Worm (Caenorhabditis elegans): ENCODE data around the gene dis-3.

The dis-3 gene

ce11 chrIV:10080816-10081215 is 16.2 kb upstream of the dis-3 start, which contains the start of gene W01B6.6:
Gene W01B6.6, plus strand, starts transcription at chrIV:10081116.
- TF ChIP-seq ceh-48 (tag; optimal IDR thresholded peaks at IDR 0.05) (no peak), T23F11.4 (GFP tag; optimal IDR thresholded peaks at IDR 0.05) (no peak), fkh-10 (GFP tag; optimal IDR thresholded peaks at IDR 0.05) (no peak), ceh-30 (tag; optimal IDR thresholded peaks at IDR 0.05) (no peak), lim-6 (tag; optimal IDR thresholded peaks at IDR 0.05) (no peak)

ce11 chrIV:10084323-10084959 is 12.6 kb upstream of the dis-3 start, which contains the start of gene W01B6.8:
Gene W01B6.8, minus strand, starts transcription at chrIV:10084373.
- no peak for TF ChIP-seq hlh-8 (tag; optimal IDR thresholded peaks at IDR 0.05)
- TF ChIP-seq elt-4 (tag; optimal IDR thresholded peaks at IDR 0.05): peak; percentile 2
- peak; percentile 9 for TF ChIP-seq syd-9 (tag; optimal IDR thresholded peaks at IDR 0.05)

ce11 chrIV:10085401-10086187 is 11.4 kb upstream of the dis-3 start, which contains the start of the genes col-2 and ndc-80:
Gene col-2, minus strand, starts transcription at chrIV:10085451.
Gene ndc-80, plus strand, starts transcription at chrIV:10086137.
- peak; percentile 51 for TF ChIP-seq nfya-1 (tag; optimal IDR thresholded peaks at IDR 0.05)
- TF ChIP-seq fkh-6 (tag; optimal IDR thresholded peaks at IDR 0.05): peak; percentile 36
- TF ChIP-seq C08G9.2 (tag; optimal IDR thresholded peaks at IDR 0.05): peak; percentile 63
- TF ChIP-seq unc-42 (tag; optimal IDR thresholded peaks at IDR 0.05): peak; percentile 55
- TF ChIP-seq ceh-19 (GFP tag; optimal IDR thresholded peaks at IDR 0.05): no peak
- TF ChIP-seq fax-1 (tag; optimal IDR thresholded peaks at IDR 0.05): peak; percentile 64
- peak; percentile 49 for TF ChIP-seq zip-5 (tag; optimal IDR thresholded peaks at IDR 0.05)
- no peak for TF ChIP-seq fkh-10 (GFP tag; optimal IDR thresholded peaks at IDR 0.05)
- TF ChIP-seq sdc-2 (tag; optimal IDR thresholded peaks at IDR 0.05): no peak
- peak; percentile 48 for TF ChIP-seq ref-2 (tag; optimal IDR thresholded peaks at IDR 0.05)
- TF ChIP-seq ceh-31 (tag; optimal IDR thresholded peaks at IDR 0.05): peak; percentile 90
- peak; percentile 72 for TF ChIP-seq ets-4 (tag; optimal IDR thresholded peaks at IDR 0.05)
- no peak for TF ChIP-seq nhr-232 (tag; optimal IDR thresholded peaks at IDR 0.05)
- peak; percentile 57 for TF ChIP-seq ceh-34 (tag; optimal IDR thresholded peaks at IDR 0.05)
- TF ChIP-seq ceh-2 (tag; optimal IDR thresholded peaks at IDR 0.05): peak; percentile 67
- TF ChIP-seq che-1 (tag; optimal IDR thresholded peaks at IDR 0.05): no peak
- TF ChIP-seq rnt-1 (tag; optimal IDR thresholded peaks at IDR 0.05): peak; percentile 25
- peak; percentile 57 for TF ChIP-seq tbx-7 (tag; optimal IDR thresholded peaks at IDR 0.05)
- peak; percentile 83 for TF ChIP-seq tbx-2 (tag; optimal IDR thresholded peaks at IDR 0.05)
- peak; percentile 33 for TF ChIP-seq lim-6 (tag; optimal IDR thresholded peaks at IDR 0.05)

DNA sequence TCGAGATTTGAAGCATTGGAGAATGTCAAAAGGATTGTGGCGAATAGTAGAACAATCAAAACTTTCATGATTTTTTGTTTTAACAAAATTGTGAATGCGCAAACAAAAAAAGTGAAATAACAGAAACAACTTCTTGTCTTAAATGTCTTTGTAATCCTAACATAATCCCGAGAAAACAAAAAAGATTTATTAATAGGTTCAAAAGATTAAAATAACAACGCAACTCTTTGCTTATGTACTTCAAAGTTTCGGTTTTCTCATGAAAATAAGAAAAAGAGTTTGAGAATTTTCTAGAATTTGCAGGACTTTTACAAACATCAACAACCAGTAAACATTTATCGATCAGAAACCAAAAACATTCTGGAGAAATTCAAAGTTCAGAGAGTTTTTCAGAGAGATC is 7.2 kb upstream of the dis-3 start, which contains the start of gene ttr-39:
ttr-39 (minus strand) TSS at position 101 of the 400 bp plus-strand sequence.
- no peak for TF ChIP-seq rnt-1 (tag; optimal IDR thresholded peaks at IDR 0.05)
- TF ChIP-seq ceh-18 (tag; optimal IDR thresholded peaks at IDR 0.05): no peak
- TF ChIP-seq mec-3 (tag; optimal IDR thresholded peaks at IDR 0.05; ENCODE audit: borderline replicate concordance): no peak
- TF ChIP-seq hlh-6 (tag; optimal IDR thresholded peaks at IDR 0.05): no peak
- TF ChIP-seq ceh-9 (tag; optimal IDR thresholded peaks at IDR 0.05): no peak
- no peak for TF ChIP-seq ceh-22 (tag; optimal IDR thresholded peaks at IDR 0.05)
- TF ChIP-seq fax-1 (tag; optimal IDR thresholded peaks at IDR 0.05): no peak
- no peak for TF ChIP-seq sox-4 (tag; optimal IDR thresholded peaks at IDR 0.05)
- TF ChIP-seq tbx-7 (tag; optimal IDR thresholded peaks at IDR 0.05): no peak
- TF ChIP-seq dve-1 (tag; optimal IDR thresholded peaks at IDR 0.05): no peak
- TF ChIP-seq hlh-8 (tag; optimal IDR thresholded peaks at IDR 0.05): no peak
- no peak for TF ChIP-seq pat-9 (tag; optimal IDR thresholded peaks at IDR 0.05)
- TF ChIP-seq hlh-30 (tag; optimal IDR thresholded peaks at IDR 0.05; ENCODE audit: insufficient read depth): no peak

All from whole organism, late embryonic.